Worm (Caenorhabditis elegans): ENCODE data around the gene fipr-2.

- TF ChIP-seq pqm-1 (tag; optimal IDR thresholded peaks at IDR 0.05) (no peak), mdl-1 (tag; optimal IDR thresholded peaks at IDR 0.05) (no peak), skn-1 (tag; optimal IDR thresholded peaks at IDR 0.05) (no peak), fkh-10 (GFP tag; optimal IDR thresholded peaks at IDR 0.05) (no peak), unc-39 (tag; optimal IDR thresholded peaks at IDR 0.05) (no peak), pha-4 (tag; optimal IDR thresholded peaks at IDR 0.05) (no peak)
Observed at ce11 chrV:12397545-12397944, 32.4 kb downstream of the fipr-2 start, which contains the start of gene K01D12.5.
